Worm (Caenorhabditis elegans) whole organism, mixed stage, embryonic: ENCODE results near the gene T06A1.1.

Experiments used
- M03D4.4 ChIP-seq: sonication (generic microtip); optimal IDR thresholded peaks from 2 replicates; lab custom pipeline; 2017; ENCODE audit warnings: mild to moderate bottlenecking, missing genetic modification characterization, missing compliant biosample characterization
- bed-3 ChIP-seq: fragments of 200-800 bp; sonication (Bioruptor generic); optimal IDR thresholded peaks from 3 replicates; lab custom pipeline; 2018; ENCODE audit warnings: mild to moderate bottlenecking, missing genetic modification characterization, moderate library complexity, missing compliant biosample characterization
- blmp-1 ChIP-seq: fragments of 150-350 bp; optimal IDR thresholded peaks from 2 replicates; lab custom pipeline; 2014; ENCODE audit warnings: missing biosample characterization, missing genetic modification characterization
- ceh-39 ChIP-seq: fragments of 150-350 bp; optimal IDR thresholded peaks from 2 replicates; lab custom pipeline; 2014; ENCODE audit warnings: missing biosample characterization, missing genetic modification characterization
- ceh-43 ChIP-seq: fragments of 200-800 bp; sonication (Bioruptor generic); optimal IDR thresholded peaks from 2 replicates; lab custom pipeline; 2018; ENCODE audit warnings: mild to moderate bottlenecking, missing genetic modification characterization, moderate library complexity, missing compliant biosample characterization
- ceh-83 ChIP-seq: fragments of 200-800 bp; sonication (Bioruptor generic); optimal IDR thresholded peaks from 2 replicates; lab custom pipeline; 2018; ENCODE audit warnings: mild to moderate bottlenecking, missing genetic modification characterization, missing compliant biosample characterization
- ces-1 ChIP-seq: fragments of 150-350 bp; optimal IDR thresholded peaks from 2 replicates; lab custom pipeline; 2014; ENCODE audit warnings: missing biosample characterization, missing genetic modification reagents, missing genetic modification characterization
- cnd-1 ChIP-seq: fragments of 200-800 bp; sonication (Bioruptor generic); optimal IDR thresholded peaks from 2 replicates; lab custom pipeline; 2018; ENCODE audit warnings: mild to moderate bottlenecking, missing genetic modification characterization, missing compliant biosample characterization
- drap-1 ChIP-seq: fragments of 200-800 bp; sonication (Bioruptor generic); optimal IDR thresholded peaks from 3 replicates; lab custom pipeline; 2018; ENCODE audit warnings: mild to moderate bottlenecking, missing genetic modification characterization, missing compliant biosample characterization
- elt-1 ChIP-seq: sonication (generic microtip); optimal IDR thresholded peaks from 2 replicates; lab custom pipeline; 2017; ENCODE audit warnings: missing genetic modification characterization, mild to moderate bottlenecking, missing compliant biosample characterization, antibody characterized with exemption, moderate library complexity, borderline replicate concordance; ENCODE audit not compliant: insufficient read depth
- elt-3 ChIP-seq: fragments of 150-350 bp; optimal IDR thresholded peaks from 2 replicates; lab custom pipeline; 2014; ENCODE audit warnings: missing biosample characterization, missing genetic modification characterization
- flh-1 ChIP-seq: fragments of 200-800 bp; sonication (Bioruptor generic); optimal IDR thresholded peaks from 2 replicates; lab custom pipeline; 2018; ENCODE audit warnings: mild to moderate bottlenecking, missing genetic modification characterization, moderate library complexity, missing compliant biosample characterization
- ham-2 ChIP-seq: fragments of 200-800 bp; sonication (Bioruptor generic); optimal IDR thresholded peaks from 2 replicates; lab custom pipeline; 2018; ENCODE audit warnings: mild to moderate bottlenecking, missing genetic modification characterization, missing compliant biosample characterization
- hlh-1 ChIP-seq: fragments of 150-350 bp; optimal IDR thresholded peaks from 2 replicates; lab custom pipeline; 2014; ENCODE audit warnings: missing biosample characterization, missing genetic modification reagents, missing genetic modification characterization
- lin-13 ChIP-seq: fragments of 150-350 bp; optimal IDR thresholded peaks from 2 replicates; lab custom pipeline; 2014; ENCODE audit warnings: missing biosample characterization, missing genetic modification characterization
- lsy-2 ChIP-seq: fragments of 150-350 bp; optimal IDR thresholded peaks from 2 replicates; lab custom pipeline; 2014; ENCODE audit warnings: missing biosample characterization, missing genetic modification characterization
- mab-5 ChIP-seq: fragments of 150-350 bp; optimal IDR thresholded peaks from 2 replicates; lab custom pipeline; 2014; ENCODE audit warnings: missing biosample characterization, missing genetic modification characterization
- mep-1 ChIP-seq: fragments of 150-350 bp; optimal IDR thresholded peaks from 2 replicates; lab custom pipeline; 2017; ENCODE audit warnings: missing biosample characterization, missing genetic modification reagents, missing genetic modification characterization, inconsistent platforms
- nhr-12 ChIP-seq: fragments of 150-350 bp; optimal IDR thresholded peaks from 2 replicates; lab custom pipeline; 2014; ENCODE audit warnings: missing biosample characterization, missing genetic modification characterization
- nhr-2 ChIP-seq: fragments of 150-350 bp; optimal IDR thresholded peaks from 2 replicates; lab custom pipeline; 2014; ENCODE audit warnings: missing biosample characterization, missing genetic modification characterization
- nhr-237 ChIP-seq: fragments of 150-350 bp; optimal IDR thresholded peaks from 2 replicates; lab custom pipeline; 2014; ENCODE audit warnings: missing biosample characterization, missing genetic modification characterization
- nhr-28 ChIP-seq: fragments of 150-350 bp; optimal IDR thresholded peaks from 2 replicates; lab custom pipeline; 2014; ENCODE audit warnings: missing biosample characterization, missing genetic modification characterization
- pha-4 ChIP-seq: fragments of 150-350 bp; optimal IDR thresholded peaks from 2 replicates; lab custom pipeline; 2018; ENCODE audit warnings: missing biosample characterization, missing genetic modification reagents, missing genetic modification characterization
- snpc-4 ChIP-seq: fragments of 150-350 bp; optimal IDR thresholded peaks from 2 replicates; lab custom pipeline; 2014; ENCODE audit warnings: missing biosample characterization, missing genetic modification characterization
- sptf-1 ChIP-seq: sonication (generic microtip); optimal IDR thresholded peaks from 2 replicates; lab custom pipeline; 2017; ENCODE audit warnings: mild to moderate bottlenecking, missing genetic modification characterization, moderate library complexity, missing compliant biosample characterization
- tbx-8 ChIP-seq: fragments of 200-800 bp; sonication (Bioruptor generic); optimal IDR thresholded peaks from 2 replicates; lab custom pipeline; 2018; ENCODE audit warnings: mild to moderate bottlenecking, missing genetic modification characterization, moderate library complexity, missing compliant biosample characterization
- unc-120 ChIP-seq: sonication (generic microtip); optimal IDR thresholded peaks from 2 replicates; lab custom pipeline; 2017; ENCODE audit warnings: missing genetic modification characterization, missing compliant biosample characterization; ENCODE audit not compliant: poor library complexity, severe bottlenecking
- unc-39 ChIP-seq: fragments of 150-350 bp; optimal IDR thresholded peaks from 2 replicates; lab custom pipeline; 2014; ENCODE audit warnings: missing biosample characterization, missing genetic modification characterization
- unc-62 ChIP-seq: fragments of 150-350 bp; optimal IDR thresholded peaks from 2 replicates; lab custom pipeline; 2014; ENCODE audit warnings: missing biosample characterization, missing genetic modification reagents, missing genetic modification characterization
- zip-8 ChIP-seq: fragments of 150-350 bp; optimal IDR thresholded peaks from 2 replicates; lab custom pipeline; 2014; ENCODE audit warnings: missing biosample characterization, missing genetic modification characterization
- ztf-11 ChIP-seq: fragments of 150-350 bp; optimal IDR thresholded peaks from 2 replicates; lab custom pipeline; 2014; ENCODE audit warnings: missing biosample characterization, missing genetic modification characterization

Gene T06A1.1

DNA sequence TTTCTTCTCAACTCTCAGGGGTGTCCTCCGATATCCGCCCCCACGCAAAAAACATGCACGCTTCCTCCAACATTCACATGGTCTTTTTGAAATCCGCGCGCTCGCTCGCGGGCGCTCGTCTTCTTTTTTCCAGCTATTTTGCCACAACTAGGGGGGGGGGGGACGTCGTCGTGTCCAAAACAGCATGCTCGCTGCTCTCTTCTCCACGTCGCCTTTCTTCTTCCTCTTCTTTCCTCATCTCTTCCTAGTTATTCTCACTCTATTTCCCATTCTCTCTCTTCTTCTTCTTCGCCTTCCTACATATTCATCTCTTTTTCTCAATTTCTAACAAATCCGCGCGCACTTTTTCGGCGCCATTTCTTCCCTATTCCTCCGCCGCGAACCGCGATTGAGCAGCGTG, 18.1 kb upstream of the T06A1.1 start:
- TF ChIP-seq unc-62 (no peak), mab-5 (tag; lab: Kevin White, UChicago) (no peak), snpc-4 (no peak), elt-1 (no peak), nhr-28 (no peak), nhr-12 (tag; lab: Kevin White, UChicago) (no peak), sptf-1 (no peak), unc-120 (tag; lab: Kevin White, UChicago) (no peak), ceh-83 (GFP tag; lab: Kevin White, UChicago) (no peak), elt-3 (tag; lab: Kevin White, UChicago) (no peak), M03D4.4 (no peak), lin-13 (tag; lab: Kevin White, UChicago) (no peak), ztf-11 (no peak), mep-1 (tag; lab: Kevin White, UChicago) (no peak), flh-1 (GFP tag; lab: Kevin White, UChicago) (no peak)

DNA sequence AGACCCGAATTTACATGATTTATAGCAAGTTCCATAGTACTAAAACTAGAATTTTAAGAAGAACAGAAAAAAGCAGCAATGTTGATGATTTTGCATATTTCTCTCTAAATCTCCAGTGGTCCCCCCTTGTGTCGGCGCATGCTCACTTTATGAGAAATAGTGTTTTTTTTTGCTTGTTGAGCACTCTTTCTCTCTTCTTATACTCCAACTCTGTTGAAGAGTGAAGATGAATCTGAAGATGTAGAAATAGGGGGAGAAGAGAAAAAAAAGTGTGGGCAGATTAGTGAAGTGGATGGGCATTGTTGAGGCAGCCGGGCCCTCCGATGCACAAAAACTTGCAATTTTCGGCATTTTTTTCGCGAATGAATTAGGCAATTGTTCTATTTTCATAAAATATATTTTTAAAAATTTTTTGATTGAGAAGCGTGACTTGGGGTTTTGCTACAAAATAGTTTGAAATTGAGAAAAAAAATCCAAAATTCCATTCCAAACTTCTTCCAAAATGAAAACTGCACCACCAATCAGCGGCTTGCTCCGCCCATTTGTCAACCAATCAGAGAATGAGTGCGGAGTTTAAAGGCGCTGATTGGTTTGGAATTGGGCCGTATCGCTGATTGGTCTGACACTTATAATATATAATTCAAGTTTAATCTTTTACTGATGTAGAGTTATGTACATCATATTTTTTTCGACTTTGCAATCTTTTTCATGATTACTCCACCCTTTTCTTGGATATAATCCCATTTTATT, 15.3 kb upstream of the T06A1.1 start:
- TF ChIP-seq nhr-28: no peak
- TF ChIP-seq blmp-1: no peak
- no peak for TF ChIP-seq tbx-8 (GFP tag; lab: Kevin White, UChicago)
- no peak for TF ChIP-seq cnd-1 (tag; lab: Kevin White, UChicago)
- no peak for TF ChIP-seq nhr-12 (tag; lab: Kevin White, UChicago)
- no peak for TF ChIP-seq flh-1 (GFP tag; lab: Kevin White, UChicago)
- TF ChIP-seq mep-1 (tag; lab: Kevin White, UChicago): no peak

DNA sequence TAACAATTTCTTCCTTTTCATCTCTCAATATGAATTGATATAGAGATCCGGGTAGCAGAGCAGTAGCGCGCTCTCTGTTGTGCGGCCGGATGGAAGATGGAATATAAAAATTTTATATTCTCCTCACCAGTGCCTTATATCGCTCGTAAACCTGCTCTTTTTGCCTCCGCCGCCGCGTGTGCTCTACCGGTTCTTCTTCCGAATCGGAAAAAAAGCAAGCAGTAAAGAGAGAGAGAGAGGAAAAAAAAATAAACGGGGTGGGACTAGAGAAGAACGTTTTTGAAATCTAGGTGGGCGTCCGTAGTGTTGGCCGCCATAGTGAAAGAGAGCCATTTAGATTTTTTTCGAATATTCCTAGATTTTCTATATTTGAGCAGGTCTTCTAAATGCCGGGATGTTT, 12.6 kb upstream of the T06A1.1 start, which contains the start of gene glb-25:
TSS of gene glb-25 (plus strand) at position 301 of the 400 bp plus-strand sequence.
- TF ChIP-seq unc-39 (tag; lab: Kevin White, UChicago) (no peak), tbx-8 (GFP tag; lab: Kevin White, UChicago) (no peak), blmp-1 (no peak), mab-5 (tag; lab: Kevin White, UChicago) (no peak), snpc-4 (no peak), mep-1 (tag; lab: Kevin White, UChicago) (no peak), sptf-1 (no peak), drap-1 (GFP tag; lab: Kevin White, UChicago) (no peak), hlh-1 (tag; lab: Kevin White, UChicago) (no peak), unc-120 (tag; lab: Kevin White, UChicago) (no peak), elt-1 (no peak), pha-4 (tag; lab: Kevin White, UChicago) (no peak), nhr-2 (tag; lab: Kevin White, UChicago) (no peak), zip-8 (no peak), ztf-11 (no peak)

DNA sequence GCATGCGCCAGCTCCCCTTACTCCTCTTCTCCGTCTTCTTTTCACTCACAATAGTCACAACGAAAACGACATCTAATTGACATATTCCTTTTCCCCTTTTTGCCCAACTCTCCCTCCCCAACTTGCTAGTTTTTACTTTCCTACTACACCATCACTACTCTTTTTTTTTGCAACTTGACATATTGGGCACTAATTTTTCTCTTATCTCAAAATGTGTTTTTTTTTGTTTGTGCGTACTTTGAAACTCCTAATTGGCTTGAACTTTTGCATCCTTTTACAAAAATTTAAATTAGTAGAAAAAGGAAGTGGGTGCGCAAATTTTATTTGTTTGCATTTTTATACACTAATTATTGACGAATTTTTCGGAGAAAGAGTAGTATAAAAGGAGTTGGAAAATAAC, 10.1 kb upstream of the T06A1.1 start:
- no peak for TF ChIP-seq pha-4 (tag; lab: Kevin White, UChicago)
- TF ChIP-seq nhr-28: no peak
- TF ChIP-seq mep-1 (tag; lab: Kevin White, UChicago): no peak
- no peak for TF ChIP-seq snpc-4
- no peak for TF ChIP-seq ces-1 (GFP tag; lab: Kevin White, UChicago)
- TF ChIP-seq flh-1 (GFP tag; lab: Kevin White, UChicago): no peak
- TF ChIP-seq mab-5 (tag; lab: Kevin White, UChicago): no peak
- TF ChIP-seq ceh-83 (GFP tag; lab: Kevin White, UChicago): no peak
- TF ChIP-seq ceh-39: no peak
- TF ChIP-seq lsy-2 (tag; lab: Kevin White, UChicago): no peak
- no peak for TF ChIP-seq unc-62
- TF ChIP-seq bed-3 (GFP tag; lab: Kevin White, UChicago): no peak
- no peak for TF ChIP-seq sptf-1
- TF ChIP-seq M03D4.4: no peak
- TF ChIP-seq elt-3 (tag; lab: Kevin White, UChicago): no peak
- TF ChIP-seq elt-1: no peak

DNA sequence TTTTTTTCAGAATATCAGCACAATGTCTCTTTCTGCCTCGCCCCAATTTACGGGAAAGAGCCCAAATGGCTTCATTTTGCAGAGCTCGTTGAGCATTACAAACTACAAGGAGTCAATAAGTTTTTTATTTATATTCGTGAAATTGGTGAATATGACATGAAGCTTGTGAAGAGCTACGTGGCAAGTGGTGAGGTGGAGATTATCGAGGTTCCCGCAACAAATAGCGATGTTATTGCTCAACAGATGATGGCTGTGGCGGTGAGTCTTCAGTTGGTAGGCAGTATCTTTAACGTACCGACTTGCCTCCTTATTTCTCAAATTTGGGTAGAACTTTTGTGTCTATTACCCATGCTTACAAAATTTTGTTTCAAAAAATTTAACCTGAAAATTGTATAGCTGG, 3.1 kb upstream of the T06A1.1 start:
- TF ChIP-seq mep-1 (tag; lab: Kevin White, UChicago) (no peak), cnd-1 (tag; lab: Kevin White, UChicago) (no peak), nhr-237 (tag; lab: Kevin White, UChicago) (no peak), ceh-43 (no peak), ham-2 (no peak), bed-3 (GFP tag; lab: Kevin White, UChicago) (no peak), flh-1 (GFP tag; lab: Kevin White, UChicago) (no peak), lsy-2 (tag; lab: Kevin White, UChicago) (no peak)
- TF ChIP-seq, all 35 proteins: peak for 0
